Fruit fly (Drosophila melanogaster): ENCODE measurements around the gene LKRSDH.
A peak's percentile ranks its signal among the peaks of the same experiment; 100 is the strongest.

Gene LKRSDH

dm6 chr2L:7827045-7828004, 31.6 kb upstream of the LKRSDH start, which contains the start of the genes Rack1 and mts (continued):
- peak; percentile 83 for TF ChIP-seq Sox100B (GFP tag; optimal IDR thresholded peaks at IDR 0.05)
- peak; percentile 82 for TF ChIP-seq CG15269 (tag; optimal IDR thresholded peaks at IDR 0.05)
- TF ChIP-seq CG2120 (GFP tag; optimal IDR thresholded peaks at IDR 0.05): peak; percentile 69
- TF ChIP-seq CG6272 (GFP tag; IDR thresholded peaks at IDR 0.05): peak; percentile 35; the same call in 1 of the 2 replicates
- TF ChIP-seq Blimp-1 (GFP tag; optimal IDR thresholded peaks at IDR 0.05): peak; percentile 28
- peak; percentile 88 for TF ChIP-seq CG17568 (GFP tag; optimal IDR thresholded peaks at IDR 0.05)
- 0 out of 4 replicates have a peak, but pooled peaks have one; percentile 8 for TF ChIP-seq chinmo (GFP tag; IDR thresholded peaks at IDR 0.05; ENCODE audit: partially characterized antibody)
- TF ChIP-seq sens-2 (GFP tag; IDR thresholded peaks at IDR 0.05): peak; percentile 81
- peak; percentile 84 for TF ChIP-seq zfh1 (GFP tag; IDR thresholded peaks at IDR 0.05)
- peak; percentile 94 for TF ChIP-seq sob (GFP tag; IDR thresholded peaks at IDR 0.05)
- no peak for TF ChIP-seq CG14965 (GFP tag; optimal IDR thresholded peaks at IDR 0.05; ENCODE audit: borderline replicate concordance)
- TF ChIP-seq dmrt11E (tag; optimal IDR thresholded peaks at IDR 0.05): peak; percentile 67
- TF ChIP-seq CG31224 (GFP tag; IDR thresholded peaks at IDR 0.05): peak; percentile 63
- peak; percentile 57 for TF ChIP-seq run (tag; optimal IDR thresholded peaks at IDR 0.05)
- TF ChIP-seq ken (GFP tag; IDR thresholded peaks at IDR 0.05): peak; percentile 90
- TF ChIP-seq pnt (GFP tag; optimal IDR thresholded peaks at IDR 0.05): no peak
- TF ChIP-seq CG15514 (GFP tag; optimal IDR thresholded peaks at IDR 0.05): peak; percentile 96
- TF ChIP-seq CG7987 (GFP tag; optimal IDR thresholded peaks at IDR 0.05): peak; percentile 96
- TF ChIP-seq CG17912 (GFP tag; optimal IDR thresholded peaks at IDR 0.05): peak; percentile 87
- peak; percentile 71 for TF ChIP-seq chn (GFP tag; optimal IDR thresholded peaks at IDR 0.05)
- TF ChIP-seq nmo (GFP tag; optimal IDR thresholded peaks at IDR 0.05): peak; percentile 56
- TF ChIP-seq CG31441 (GFP tag; IDR thresholded peaks at IDR 0.05): peak; percentile 72
- TF ChIP-seq CG33213 (GFP tag; optimal IDR thresholded peaks at IDR 0.05): peak; percentile 81
- peak; percentile 82 for TF ChIP-seq pzg (GFP tag; optimal IDR thresholded peaks at IDR 0.05)
- peak; percentile 76 for TF ChIP-seq CG10274 (GFP tag; optimal IDR thresholded peaks at IDR 0.05)
- peak; percentile 36 for TF ChIP-seq Abd-B (GFP tag; optimal IDR thresholded peaks at IDR 0.05)
- TF ChIP-seq gsb (GFP tag; IDR thresholded peaks at IDR 0.05): peak; percentile 67
- TF ChIP-seq CG6683 (GFP tag; optimal IDR thresholded peaks at IDR 0.05): peak; percentile 71
- TF ChIP-seq Hr3 (GFP tag; optimal IDR thresholded peaks at IDR 0.05): peak; percentile 58
- peak; percentile 56 for TF ChIP-seq jumu (GFP tag; optimal IDR thresholded peaks at IDR 0.05)
- TF ChIP-seq Ada2b (GFP tag; IDR thresholded peaks at IDR 0.05): peak; percentile 38; the same call in 1 of the 2 replicates
- peak; percentile 34 for TF ChIP-seq CG13123 (GFP tag; optimal IDR thresholded peaks at IDR 0.05)
- TF ChIP-seq ssp (GFP tag; IDR thresholded peaks at IDR 0.05): peak; percentile 61
- peak; percentile 84 for TF ChIP-seq CG3847 (GFP tag; IDR thresholded peaks at IDR 0.05)
- TF ChIP-seq kni (GFP tag; optimal IDR thresholded peaks at IDR 0.05): peak; percentile 77
- TF ChIP-seq CG6254 (GFP tag; optimal IDR thresholded peaks at IDR 0.05): peak; percentile 85
- TF ChIP-seq CG34422 (GFP tag; IDR thresholded peaks at IDR 0.05): peak; percentile 80
- peak; percentile 91 for TF ChIP-seq fd64A (GFP tag; optimal IDR thresholded peaks at IDR 0.05)
- TF ChIP-seq slbo (GFP tag; IDR thresholded peaks at IDR 0.05): peak; percentile 84
- TF ChIP-seq Oaz (GFP tag; IDR thresholded peaks at IDR 0.05): peak; percentile 34; the same call in 1 of the 2 replicates
- peak; percentile 88 for TF ChIP-seq CG17328 (GFP tag; IDR thresholded peaks at IDR 0.05)
- peak; percentile 40; the same call in 1 of the 2 replicates for TF ChIP-seq klu (GFP tag; IDR thresholded peaks at IDR 0.05)
- peak in 1 of 3 experiments; percentile 21 for TF ChIP-seq lola (GFP tag; optimal IDR thresholded peaks at IDR 0.05)
- TF ChIP-seq dm (GFP tag; optimal IDR thresholded peaks at IDR 0.05): peak; percentile 92
- peak; percentile 60 for TF ChIP-seq lmd (GFP tag; IDR thresholded peaks at IDR 0.05)
- peak; percentile 99 for TF ChIP-seq MESR4 (GFP tag; optimal IDR thresholded peaks at IDR 0.05)
- peak; percentile 93 for TF ChIP-seq NfI (GFP tag; optimal IDR thresholded peaks at IDR 0.05)
